Worm (Caenorhabditis elegans) whole organism, young adult: ENCODE results near the gene F15E6.9.

ENCODE experiments used
- B0019.2 ChIP-seq: fragments of 200-800 bp; sonication (Bioruptor generic); conservative IDR thresholded peaks from 2 replicates; pipeline ENCODE4 v1.3.6; 2022; ENCODE audit warnings: missing genetic modification reagents, missing genetic modification characterization, missing compliant biosample characterization
- B0336.3 ChIP-seq: fragments of 200-800 bp; sonication (Bioruptor generic); IDR thresholded peaks from 2 replicates; pipeline ENCODE4 v1.3.6; 2022; ENCODE audit warnings: missing genetic modification characterization, missing compliant biosample characterization
- F33H1.4 ChIP-seq: fragments of 200-800 bp; sonication (Bioruptor generic); IDR thresholded peaks from 2 replicates; pipeline ENCODE4 v1.3.6; 2022; ENCODE audit warnings: missing genetic modification reagents, missing genetic modification characterization, missing compliant biosample characterization
- F55B11.4 ChIP-seq: sonication (generic microtip); optimal IDR thresholded peaks from 2 replicates; lab custom pipeline; 2016; ENCODE audit warnings: missing compliant biosample characterization, missing genetic modification characterization, borderline replicate concordance; ENCODE audit not compliant: insufficient read depth
- F57A8.1 ChIP-seq: fragments of 200-800 bp; sonication (Bioruptor generic); optimal IDR thresholded peaks from 2 replicates; lab custom pipeline; 2018; ENCODE audit warnings: mild to moderate bottlenecking, missing genetic modification characterization, moderate library complexity, missing compliant biosample characterization
- K12H6.12 ChIP-seq: fragments of 200-800 bp; sonication (Bioruptor generic); optimal IDR thresholded peaks from 2 replicates; lab custom pipeline; 2018; ENCODE audit warnings: mild to moderate bottlenecking, missing genetic modification characterization, missing compliant biosample characterization
- T07F8.4 ChIP-seq: sonication (generic microtip); optimal IDR thresholded peaks from 2 replicates; lab custom pipeline; 2016; ENCODE audit warnings: mild to moderate bottlenecking, missing genetic modification characterization, moderate library complexity, missing compliant biosample characterization
- Y95B8A.8 ChIP-seq: fragments of 200-800 bp; sonication (Bioruptor generic); IDR thresholded peaks from 2 replicates; pipeline ENCODE4 v1.3.6; 2022; ENCODE audit warnings: missing genetic modification reagents, missing genetic modification characterization, missing compliant biosample characterization
- ama-1 ChIP-seq, 3 experiments: fragments of 150-350 bp in 1 of 3; sonication (generic microtip) in 2 of 3; optimal IDR thresholded peaks; 2 replicates each; lab custom pipeline; 2014 to 2018; ENCODE audit warnings: missing biosample characterization in 2 of 3, missing genetic modification characterization in 2 of 3, missing genetic modification reagents in 2 of 3
- aptf-2 ChIP-seq: fragments of 200-800 bp; sonication (Bioruptor generic); conservative IDR thresholded peaks from 2 replicates; pipeline ENCODE4 v1.3.6; 2022; ENCODE audit warnings: missing genetic modification reagents, missing genetic modification characterization, missing compliant biosample characterization
- aptf-3 ChIP-seq: fragments of 200-800 bp; sonication (Bioruptor generic); IDR thresholded peaks from 2 replicates; pipeline ENCODE4 v1.3.6; 2022; ENCODE audit warnings: missing genetic modification characterization, missing compliant biosample characterization
- atf-7 ChIP-seq: sonication (generic microtip); optimal IDR thresholded peaks from 2 replicates; lab custom pipeline; 2017; ENCODE audit warnings: mild to moderate bottlenecking, missing genetic modification characterization, missing compliant biosample characterization
- attf-5 ChIP-seq: fragments of 200-800 bp; sonication (Bioruptor generic); optimal IDR thresholded peaks from 2 replicates; lab custom pipeline; 2018; ENCODE audit warnings: mild to moderate bottlenecking, missing genetic modification characterization, missing compliant biosample characterization
- bed-1 ChIP-seq: fragments of 200-800 bp; sonication (Bioruptor generic); IDR thresholded peaks from 2 replicates; pipeline ENCODE4 v1.3.6; 2022; ENCODE audit warnings: missing genetic modification reagents, missing genetic modification characterization, missing compliant biosample characterization
- cebp-2 ChIP-seq: fragments of 200-800 bp; sonication (Bioruptor generic); IDR thresholded peaks from 2 replicates; pipeline ENCODE4 v1.3.6; 2022; ENCODE audit warnings: missing genetic modification characterization, missing compliant biosample characterization
- ceh-27 ChIP-seq: fragments of 200-800 bp; sonication (Bioruptor generic); optimal IDR thresholded peaks from 2 replicates; lab custom pipeline; 2018; ENCODE audit warnings: mild to moderate bottlenecking, missing genetic modification characterization, moderate library complexity, missing compliant biosample characterization
- ceh-40 ChIP-seq: fragments of 200-800 bp; sonication (Bioruptor generic); IDR thresholded peaks from 2 replicates; pipeline ENCODE4 v1.3.6; 2022; ENCODE audit warnings: missing genetic modification characterization, missing compliant biosample characterization
- ceh-91 ChIP-seq: fragments of 200-800 bp; sonication (Bioruptor generic); IDR thresholded peaks from 2 replicates; pipeline ENCODE4 v1.3.6; 2022; ENCODE audit warnings: missing genetic modification reagents, missing genetic modification characterization, missing compliant biosample characterization
- die-1 ChIP-seq: sonication (generic microtip); optimal IDR thresholded peaks from 2 replicates; lab custom pipeline; 2016; ENCODE audit warnings: missing genotype, mild to moderate bottlenecking, missing genetic modification characterization, missing compliant biosample characterization
- egl-44 ChIP-seq: fragments of 200-800 bp; sonication (Bioruptor generic); IDR thresholded peaks from 2 replicates; pipeline ENCODE4 v1.3.6; 2022; ENCODE audit warnings: missing genetic modification reagents, missing genetic modification characterization, missing compliant biosample characterization
- egrh-3 ChIP-seq: fragments of 200-800 bp; sonication (Bioruptor generic); IDR thresholded peaks from 2 replicates; pipeline ENCODE4 v1.3.6; 2022; ENCODE audit warnings: missing genetic modification reagents, missing genetic modification characterization, missing compliant biosample characterization
- ekl-4 ChIP-seq: fragments of 200-800 bp; sonication (Bioruptor generic); IDR thresholded peaks from 2 replicates; pipeline ENCODE4 v1.3.6; 2022; ENCODE audit warnings: missing genetic modification reagents, missing genetic modification characterization, missing compliant biosample characterization
- hlh-12 ChIP-seq: sonication (generic microtip); optimal IDR thresholded peaks from 2 replicates; lab custom pipeline; 2016; ENCODE audit warnings: missing genetic modification characterization, missing compliant biosample characterization
- hlh-26 ChIP-seq: fragments of 200-800 bp; sonication (Bioruptor generic); conservative IDR thresholded peaks from 2 replicates; pipeline ENCODE4 v1.3.6; 2022; ENCODE audit warnings: missing genetic modification reagents, missing genetic modification characterization, missing compliant biosample characterization
- hsf-1 ChIP-seq: fragments of 200-800 bp; sonication (Bioruptor generic); IDR thresholded peaks from 2 replicates; pipeline ENCODE4 v1.3.6; 2022; ENCODE audit warnings: missing genetic modification reagents, missing genetic modification characterization, missing compliant biosample characterization
- let-526 ChIP-seq: fragments of 200-800 bp; sonication (Bioruptor generic); IDR thresholded peaks from 2 replicates; pipeline ENCODE4 v1.3.6; 2022; ENCODE audit warnings: missing genetic modification reagents, missing genetic modification characterization, missing compliant biosample characterization
- lin-26 ChIP-seq: fragments of 200-800 bp; sonication (Bioruptor generic); IDR thresholded peaks from 2 replicates; pipeline ENCODE4 v1.3.6; 2022; ENCODE audit warnings: missing genetic modification reagents, missing genetic modification characterization, missing compliant biosample characterization
- lir-1 ChIP-seq: fragments of 200-800 bp; sonication (Bioruptor generic); conservative IDR thresholded peaks from 2 replicates; pipeline ENCODE4 v1.3.6; 2022; ENCODE audit warnings: missing genetic modification reagents, missing genetic modification characterization, missing compliant biosample characterization
- lsl-1 ChIP-seq: fragments of 200-800 bp; sonication (Bioruptor generic); optimal IDR thresholded peaks from 2 replicates; lab custom pipeline; 2018; ENCODE audit warnings: mild to moderate bottlenecking, missing genetic modification characterization, moderate library complexity, missing compliant biosample characterization
- lsy-27 ChIP-seq: sonication (generic microtip); optimal IDR thresholded peaks from 2 replicates; lab custom pipeline; 2017; ENCODE audit warnings: missing genetic modification characterization, mild to moderate bottlenecking, missing compliant biosample characterization, antibody characterized with exemption, missing genotype, borderline replicate concordance; ENCODE audit not compliant: insufficient read depth
- madf-6 ChIP-seq: fragments of 200-800 bp; sonication (Bioruptor generic); IDR thresholded peaks from 2 replicates; pipeline ENCODE4 v1.3.6; 2022; ENCODE audit warnings: missing genetic modification reagents, missing genetic modification characterization, missing compliant biosample characterization
- nfya-1 ChIP-seq: sonication (generic microtip); optimal IDR thresholded peaks from 2 replicates; lab custom pipeline; 2017; ENCODE audit warnings: antibody characterized with exemption, missing compliant biosample characterization, missing genetic modification characterization, borderline replicate concordance; ENCODE audit not compliant: insufficient read depth
- nhr-27 ChIP-seq: fragments of 200-800 bp; sonication (Bioruptor generic); optimal IDR thresholded peaks from 2 replicates; lab custom pipeline; 2018; ENCODE audit warnings: mild to moderate bottlenecking, missing genetic modification characterization, moderate library complexity, missing compliant biosample characterization
- nhr-80 ChIP-seq: sonication (generic microtip); optimal IDR thresholded peaks from 2 replicates; lab custom pipeline; 2016; ENCODE audit warnings: missing genetic modification characterization, missing compliant biosample characterization
- pbrm-1 ChIP-seq: fragments of 200-800 bp; sonication (Bioruptor generic); IDR thresholded peaks from 2 replicates; pipeline ENCODE4 v1.3.6; 2022; ENCODE audit warnings: missing genetic modification reagents, missing genetic modification characterization, missing compliant biosample characterization
- rcor-1 ChIP-seq: fragments of 200-800 bp; sonication (Bioruptor generic); IDR thresholded peaks from 2 replicates; pipeline ENCODE4 v1.3.6; 2022; ENCODE audit warnings: missing genetic modification reagents, missing genetic modification characterization, missing compliant biosample characterization
- repo-1 ChIP-seq: sonication (generic microtip); optimal IDR thresholded peaks from 2 replicates; lab custom pipeline; 2017; ENCODE audit warnings: mild to moderate bottlenecking, missing genetic modification characterization, missing compliant biosample characterization
- snpc-1.3 ChIP-seq: sonication (generic microtip); optimal IDR thresholded peaks from 2 replicates; lab custom pipeline; 2017; ENCODE audit warnings: missing genetic modification characterization, mild to moderate bottlenecking, missing compliant biosample characterization, antibody characterized with exemption, moderate library complexity, missing genotype, missing genetic modification reagents; ENCODE audit not compliant: insufficient read depth
- snpc-4 ChIP-seq, 5 experiments: fragments of 150-350 bp in 1 of 5; sonication (generic microtip) in 4 of 5; optimal IDR thresholded peaks; 2 replicates each; lab custom pipeline; 2014 to 2018; ENCODE audit warnings: missing genetic modification characterization in 5 of 5, missing biosample characterization in 3 of 5, antibody characterized with exemption in 2 of 5, mild to moderate bottlenecking in 2 of 5, missing compliant biosample characterization in 2 of 5, missing genotype in 2 of 5, moderate library complexity in 2 of 5, missing genetic modification reagents in 1 of 5
- tlf-1 ChIP-seq: fragments of 200-800 bp; sonication (Bioruptor generic); optimal IDR thresholded peaks from 2 replicates; lab custom pipeline; 2018; ENCODE audit warnings: mild to moderate bottlenecking, missing genetic modification characterization, missing compliant biosample characterization
- xnd-1 ChIP-seq: sonication (generic microtip); optimal IDR thresholded peaks from 2 replicates; lab custom pipeline; 2016; ENCODE audit warnings: missing genotype, missing genetic modification reagents, missing genetic modification characterization, missing compliant biosample characterization
- zfh-2 ChIP-seq: fragments of 200-800 bp; sonication (Bioruptor generic); conservative IDR thresholded peaks from 2 replicates; pipeline ENCODE4 v1.3.6; 2022; ENCODE audit warnings: missing genetic modification reagents, missing genetic modification characterization, missing compliant biosample characterization
- ztf-18 ChIP-seq: sonication (generic microtip); optimal IDR thresholded peaks from 2 replicates; lab custom pipeline; 2016; ENCODE audit warnings: missing genotype, mild to moderate bottlenecking, missing genetic modification characterization, missing compliant biosample characterization
- ztf-22 ChIP-seq: fragments of 200-800 bp; sonication (Bioruptor generic); optimal IDR thresholded peaks from 2 replicates; lab custom pipeline; 2018; ENCODE audit warnings: mild to moderate bottlenecking, missing genetic modification characterization, moderate library complexity, missing compliant biosample characterization
- ztf-25 ChIP-seq: fragments of 200-800 bp; sonication (Bioruptor generic); IDR thresholded peaks from 2 replicates; pipeline ENCODE4 v1.3.6; 2022; ENCODE audit warnings: missing genetic modification reagents, missing genetic modification characterization, missing compliant biosample characterization
- ztf-3 ChIP-seq: fragments of 200-800 bp; sonication (Bioruptor generic); optimal IDR thresholded peaks from 2 replicates; lab custom pipeline; 2018; ENCODE audit warnings: mild to moderate bottlenecking, missing genetic modification characterization, missing compliant biosample characterization
- ztf-6 ChIP-seq: fragments of 200-800 bp; sonication (Bioruptor generic); IDR thresholded peaks from 2 replicates; pipeline ENCODE4 v1.3.6; 2022; ENCODE audit warnings: missing genetic modification reagents, missing genetic modification characterization, missing compliant biosample characterization

F15E6.9 gene

ce11 chrIV:4347578-4348003, 48.7 kb upstream of the F15E6.9 start (continued):
- peak; percentile 78 for TF ChIP-seq ztf-18
- peak; percentile 88 for TF ChIP-seq pbrm-1
- no peak for TF ChIP-seq nhr-27 (tag; lab: Kevin White, UChicago)
- TF ChIP-seq xnd-1 (tag; lab: Kevin White, UChicago): peak; percentile 46
- TF ChIP-seq ztf-6 (GFP tag; lab: Robert Waterston, UW): no peak
- no peak for TF ChIP-seq hlh-26 (GFP tag; lab: Robert Waterston, UW)
- no peak for TF ChIP-seq zfh-2 (GFP tag; lab: Robert Waterston, UW)
- no peak for TF ChIP-seq ceh-40
- no peak for TF ChIP-seq ztf-3 (GFP tag; lab: Kevin White, UChicago)
- TF ChIP-seq aptf-3: 0 out of 2 replicates have a peak, but pooled peaks have one; percentile 55
- TF ChIP-seq ama-1 (optimal IDR thresholded peaks at IDR 0.05; lab: Kevin White, UChicago): peak; percentile 50
- TF ChIP-seq ama-1 (GFP tag; optimal IDR thresholded peaks at IDR 0.05; lab: Kevin White, UChicago): no peak
- peak; percentile 64; the same call in 1 of the 2 replicates for TF ChIP-seq hsf-1 (GFP tag; lab: Robert Waterston, UW)
- peak; percentile 85 for TF ChIP-seq madf-6 (GFP tag; lab: Robert Waterston, UW)
- TF ChIP-seq egl-44 (GFP tag; lab: Robert Waterston, UW): no peak
- no peak for TF ChIP-seq ztf-25 (GFP tag; lab: Robert Waterston, UW)
- no peak for TF ChIP-seq cebp-2 (GFP tag; lab: Robert Waterston, UW)
- no peak for TF ChIP-seq F55B11.4
- no peak; the same call in none of the 2 replicates for TF ChIP-seq ekl-4
- TF ChIP-seq repo-1: peak; percentile 69
- no peak for TF ChIP-seq nhr-80
- no peak for TF ChIP-seq hlh-12 (tag; lab: Kevin White, UChicago)
- no peak for TF ChIP-seq atf-7
- no peak for TF ChIP-seq Y95B8A.8 (GFP tag; lab: Robert Waterston, UW)
- TF ChIP-seq egrh-3: no peak
- TF ChIP-seq lir-1 (GFP tag; lab: Robert Waterston, UW): no peak
- TF ChIP-seq let-526 (GFP tag; lab: Robert Waterston, UW): no peak
- no peak for TF ChIP-seq B0019.2 (GFP tag; lab: Robert Waterston, UW)
- TF ChIP-seq rcor-1 (GFP tag; lab: Robert Waterston, UW): peak; percentile 60
- TF ChIP-seq lin-26: peak; percentile 78; the same call in 1 of the 2 replicates
- peak; percentile 25 for TF ChIP-seq lsy-27 (tag; lab: Kevin White, UChicago)
- no peak for TF ChIP-seq F57A8.1 (GFP tag; lab: Kevin White, UChicago)
- TF ChIP-seq die-1: peak; percentile 60
- no peak for TF ChIP-seq T07F8.4 (tag; lab: Kevin White, UChicago)
- TF ChIP-seq nfya-1 (tag; lab: Kevin White, UChicago): no peak
- peak; percentile 53 for TF ChIP-seq F33H1.4 (GFP tag; lab: Robert Waterston, UW)
- TF ChIP-seq K12H6.12 (tag; lab: Kevin White, UChicago): no peak
- no peak for TF ChIP-seq aptf-2 (GFP tag; lab: Robert Waterston, UW)
- TF ChIP-seq snpc-1.3: no peak
- TF ChIP-seq bed-1 (GFP tag; lab: Robert Waterston, UW): no peak
- TF ChIP-seq ceh-27 (GFP tag; lab: Kevin White, UChicago): peak; percentile 17
- TF ChIP-seq tlf-1 (GFP tag; lab: Kevin White, UChicago): peak; percentile 44
- TF ChIP-seq ztf-22 (GFP tag; lab: Kevin White, UChicago): no peak
- peak; percentile 71 for TF ChIP-seq B0336.3 (GFP tag; lab: Robert Waterston, UW)
- TF ChIP-seq snpc-4 (GFP tag; optimal IDR thresholded peaks at IDR 0.05; lab: Kevin White, UChicago): peak; percentile 85
- TF ChIP-seq snpc-4 (tag; optimal IDR thresholded peaks at IDR 0.05; lab: Kevin White, UChicago): peak; percentile 83 to 96 (median 92)
- TF ChIP-seq ceh-91: peak; percentile 81
- TF ChIP-seq lsl-1 (GFP tag; lab: Kevin White, UChicago): peak; percentile 74
- TF ChIP-seq attf-5 (GFP tag; lab: Kevin White, UChicago): no peak
